Fruit fly (Drosophila melanogaster): ENCODE data around the gene Alms1a.

- TF ChIP-seq psq (optimal IDR thresholded peaks at IDR 0.05) = no peak
- TF ChIP-seq h (optimal IDR thresholded peaks at IDR 0.05) = no peak
- TF ChIP-seq ttk (optimal IDR thresholded peaks at IDR 0.05) = no peak
- TF ChIP-seq Sin3A (optimal IDR thresholded peaks at IDR 0.05) = no peak
- TF ChIP-seq Myc (optimal IDR thresholded peaks at IDR 0.05) = no peak
Observed at dm6 chrX:4613613-4614012, 22.2 kb downstream of the Alms1a start.
